Fruit fly (Drosophila melanogaster): Measurements from ENCODE around the gene CG9970.

The CG9970 gene

DNA sequence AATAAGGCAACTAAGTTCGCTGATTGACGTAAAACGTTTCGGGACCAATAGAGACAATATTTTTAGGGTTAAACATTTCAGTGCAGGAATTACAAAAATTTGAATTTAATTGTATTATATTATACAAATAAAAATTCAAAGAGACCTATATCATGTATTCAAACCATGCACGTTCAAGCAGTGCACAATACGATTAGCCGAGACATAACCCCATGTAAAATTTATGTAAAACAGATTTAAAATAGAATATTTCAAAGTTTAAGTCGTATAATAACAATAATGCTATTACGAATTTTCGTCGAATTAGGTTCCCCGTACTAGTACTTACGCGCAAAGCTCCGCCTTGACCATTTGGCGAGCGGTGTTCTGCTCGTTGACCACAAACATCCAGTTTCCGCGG, 30.9 kb downstream of the CG9970 start:
- TF ChIP-seq Crg-1 (GFP tag; optimal IDR thresholded peaks at IDR 0.05) (no peak), Hr96 (GFP tag; optimal IDR thresholded peaks at IDR 0.05) (no peak), CG5204 (GFP tag; optimal IDR thresholded peaks at IDR 0.05) (no peak), CG14711 (tag; optimal IDR thresholded peaks at IDR 0.05) (no peak), CG12768 (GFP tag; optimal IDR thresholded peaks at IDR 0.05) (no peak), CG11617 (GFP tag; optimal IDR thresholded peaks at IDR 0.05) (no peak), Mnt (GFP tag; optimal IDR thresholded peaks at IDR 0.05) (no peak), cnc (optimal IDR thresholded peaks at IDR 0.05) (no peak), pad (GFP tag; optimal IDR thresholded peaks at IDR 0.05) (no peak), CG7045 (GFP tag; optimal IDR thresholded peaks at IDR 0.05) (no peak), Clk (GFP tag; optimal IDR thresholded peaks at IDR 0.05) (no peak), CG33017 (tag; optimal IDR thresholded peaks at IDR 0.05) (no peak), ovo (GFP tag; optimal IDR thresholded peaks at IDR 0.05) (no peak), CG1620 (GFP tag; optimal IDR thresholded peaks at IDR 0.05) (no peak), CG7101 (tag; optimal IDR thresholded peaks at IDR 0.05) (no peak), cic (GFP tag; optimal IDR thresholded peaks at IDR 0.05) (no peak), tj (GFP tag; optimal IDR thresholded peaks at IDR 0.05) (no peak), toe (GFP tag; optimal IDR thresholded peaks at IDR 0.05) (no peak), bab1 (GFP tag; optimal IDR thresholded peaks at IDR 0.05) (no peak), kay (GFP tag; ENCODE audit: borderline replicate concordance) (no peak)

DNA sequence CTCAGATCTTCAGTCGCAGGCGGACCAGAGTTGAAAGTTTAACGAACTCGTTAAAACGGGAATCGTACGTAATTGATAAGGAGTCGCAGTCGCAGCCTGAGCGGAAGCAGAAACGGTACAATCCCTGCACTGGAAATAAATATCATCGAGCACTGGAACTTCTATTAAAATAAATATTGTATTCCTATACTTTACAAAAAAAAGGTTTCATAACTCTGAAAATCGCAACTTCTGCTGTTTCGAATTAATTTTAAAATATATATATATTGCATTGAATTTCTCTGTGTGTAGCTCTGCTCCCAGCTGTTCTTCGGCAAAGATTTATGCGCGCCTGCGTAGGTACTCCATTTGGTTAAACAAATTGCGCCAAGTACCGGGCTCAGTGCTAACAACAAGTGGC, 32.0 kb downstream of the CG9970 start:
- TF ChIP-seq CG14711 (tag; optimal IDR thresholded peaks at IDR 0.05) = no peak
- no peak for TF ChIP-seq cnc (optimal IDR thresholded peaks at IDR 0.05)
- TF ChIP-seq CG5204 (GFP tag; optimal IDR thresholded peaks at IDR 0.05) = no peak
- no peak for TF ChIP-seq CG7045 (GFP tag; optimal IDR thresholded peaks at IDR 0.05)
- no peak for TF ChIP-seq cic (GFP tag; optimal IDR thresholded peaks at IDR 0.05)
- TF ChIP-seq pad (GFP tag; optimal IDR thresholded peaks at IDR 0.05) = no peak
- no peak for TF ChIP-seq Clk (GFP tag; optimal IDR thresholded peaks at IDR 0.05)
- TF ChIP-seq Mnt (GFP tag; optimal IDR thresholded peaks at IDR 0.05) = no peak
- no peak for TF ChIP-seq CG11617 (GFP tag; optimal IDR thresholded peaks at IDR 0.05)
- TF ChIP-seq Crg-1 (GFP tag; optimal IDR thresholded peaks at IDR 0.05) = no peak
- TF ChIP-seq CG12768 (GFP tag; optimal IDR thresholded peaks at IDR 0.05) = no peak

DNA sequence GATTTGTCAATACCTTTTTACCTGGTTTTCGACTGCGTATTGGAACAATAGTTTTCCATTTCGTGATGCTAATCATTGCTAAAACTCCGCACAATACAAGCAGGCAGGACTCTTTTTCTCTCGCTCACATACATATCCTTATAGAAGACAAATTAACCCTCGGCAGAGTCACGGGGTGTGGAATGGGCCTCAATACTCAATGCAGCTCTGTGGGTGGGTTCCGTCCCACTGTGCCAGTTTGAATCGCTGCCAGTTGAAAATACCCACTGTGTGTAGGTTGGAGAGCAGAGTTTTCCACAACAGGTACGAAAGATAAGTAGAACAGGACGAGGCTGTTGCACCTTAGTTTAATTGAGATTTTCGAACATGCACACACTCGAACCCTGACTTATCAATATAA, 34.1 kb downstream of the CG9970 start:
- TF ChIP-seq cic (GFP tag; optimal IDR thresholded peaks at IDR 0.05) (no peak), CG7101 (tag; optimal IDR thresholded peaks at IDR 0.05) (no peak), kay (GFP tag; ENCODE audit: borderline replicate concordance) (no peak), Crg-1 (GFP tag; optimal IDR thresholded peaks at IDR 0.05) (no peak), CG5204 (GFP tag; optimal IDR thresholded peaks at IDR 0.05) (no peak), CG11617 (GFP tag; optimal IDR thresholded peaks at IDR 0.05) (no peak), Clk (GFP tag; optimal IDR thresholded peaks at IDR 0.05) (no peak), ovo (GFP tag; optimal IDR thresholded peaks at IDR 0.05) (no peak), bab1 (GFP tag; optimal IDR thresholded peaks at IDR 0.05) (no peak), CG33017 (tag; optimal IDR thresholded peaks at IDR 0.05) (no peak)

DNA sequence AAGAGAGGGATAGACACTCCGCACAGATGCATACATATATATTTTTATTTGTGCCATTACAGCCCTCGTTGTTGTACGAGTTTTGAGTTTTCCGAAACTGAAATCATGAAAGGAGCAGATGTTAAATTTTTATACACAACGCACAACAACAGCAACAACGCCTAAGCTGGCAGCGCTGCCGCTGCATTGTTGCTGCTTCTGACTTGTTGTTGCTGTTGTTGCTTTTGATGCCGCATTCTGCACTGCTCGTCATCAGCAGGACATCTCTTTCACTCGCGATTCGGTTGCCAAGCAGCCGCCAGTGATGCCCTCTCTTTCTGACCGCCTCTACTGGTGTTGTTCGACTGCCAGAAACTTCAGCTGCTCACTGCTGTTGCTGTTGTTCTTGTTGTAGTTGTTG, 34.9 kb downstream of the CG9970 start:
- TF ChIP-seq Crg-1 (GFP tag; optimal IDR thresholded peaks at IDR 0.05) (no peak), Clk (GFP tag; optimal IDR thresholded peaks at IDR 0.05) (no peak), Hr96 (GFP tag; optimal IDR thresholded peaks at IDR 0.05) (no peak), CG7101 (tag; optimal IDR thresholded peaks at IDR 0.05) (no peak), kay (GFP tag; ENCODE audit: borderline replicate concordance) (no peak), pad (GFP tag; optimal IDR thresholded peaks at IDR 0.05) (no peak), CG33017 (tag; optimal IDR thresholded peaks at IDR 0.05) (no peak), tj (GFP tag; optimal IDR thresholded peaks at IDR 0.05) (no peak), CG11617 (GFP tag; optimal IDR thresholded peaks at IDR 0.05) (no peak), CG7045 (GFP tag; optimal IDR thresholded peaks at IDR 0.05) (no peak)

DNA sequence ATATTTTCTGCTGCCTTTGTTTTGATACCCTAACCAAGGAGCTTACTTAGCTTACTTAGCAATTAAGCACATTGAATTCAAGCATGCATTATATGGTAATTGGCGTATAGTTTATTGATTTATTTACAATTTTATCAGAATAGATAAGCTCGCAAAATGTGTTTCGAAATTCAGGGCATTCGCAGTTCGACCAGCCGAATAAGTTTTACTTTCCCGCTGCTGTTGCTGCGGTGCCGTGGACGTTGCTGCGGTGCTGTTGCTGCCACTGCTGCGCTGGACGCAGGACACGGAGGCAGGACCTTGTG, 36.7 kb downstream of the CG9970 start:
- peak; percentile 40 for TF ChIP-seq CG12768 (GFP tag; optimal IDR thresholded peaks at IDR 0.05)
- TF ChIP-seq CG7045 (GFP tag; optimal IDR thresholded peaks at IDR 0.05) = peak; percentile 41
- no peak for TF ChIP-seq bab1 (GFP tag; optimal IDR thresholded peaks at IDR 0.05)

DNA sequence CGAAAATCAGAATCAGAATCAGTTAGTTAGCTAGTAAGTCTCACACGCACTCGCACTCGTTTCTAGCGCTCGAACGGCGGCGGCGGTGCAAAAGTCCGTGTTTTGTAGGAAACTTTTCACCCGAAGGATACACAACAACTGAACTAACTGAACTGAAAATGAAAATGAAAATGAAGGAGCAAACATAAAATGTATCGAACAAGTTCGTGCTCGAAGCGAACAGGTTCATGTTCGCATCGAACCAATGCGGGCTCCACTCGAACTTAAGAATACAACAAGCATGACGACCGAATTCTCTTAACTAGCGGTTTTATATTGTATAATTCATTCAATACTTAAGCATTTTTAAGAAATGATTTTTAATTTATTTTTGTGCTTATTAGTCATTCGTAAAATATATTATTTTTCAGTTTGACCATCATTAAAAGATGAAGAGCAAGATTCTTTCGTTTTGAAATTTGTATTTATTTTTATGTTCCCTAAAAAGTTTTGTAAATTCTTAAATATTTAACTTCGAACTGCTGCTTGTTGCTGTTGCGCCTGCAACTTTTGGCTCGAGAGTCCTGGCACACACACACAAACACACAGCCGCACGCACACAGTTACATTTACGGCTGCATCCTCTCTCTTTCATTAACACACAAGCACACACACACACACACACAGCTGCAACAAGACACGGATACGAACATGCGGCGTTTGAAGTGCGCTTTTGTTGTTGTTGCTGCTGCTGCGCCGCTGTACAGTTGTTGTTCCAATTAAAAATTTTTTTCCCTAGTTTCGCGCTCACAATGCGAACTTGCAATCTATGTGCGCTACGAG, 37.2 kb downstream of the CG9970 start, which contains the start of gene Tet:
Tet (minus strand) TSS at position 154 of the 822 bp plus-strand sequence.
- TF ChIP-seq CG11617 (GFP tag; optimal IDR thresholded peaks at IDR 0.05) = no peak
- no peak for TF ChIP-seq CG5204 (GFP tag; optimal IDR thresholded peaks at IDR 0.05)
- TF ChIP-seq ovo (GFP tag; optimal IDR thresholded peaks at IDR 0.05) = no peak
- no peak for TF ChIP-seq CG7045 (GFP tag; optimal IDR thresholded peaks at IDR 0.05)
- TF ChIP-seq toe (GFP tag; optimal IDR thresholded peaks at IDR 0.05) = no peak
- no peak for TF ChIP-seq kay (GFP tag; ENCODE audit: borderline replicate concordance)
- no peak for TF ChIP-seq CG7101 (tag; optimal IDR thresholded peaks at IDR 0.05)
- TF ChIP-seq CG12768 (GFP tag; optimal IDR thresholded peaks at IDR 0.05) = no peak
- no peak for TF ChIP-seq Hr96 (GFP tag; optimal IDR thresholded peaks at IDR 0.05)
- no peak for TF ChIP-seq Crg-1 (GFP tag; optimal IDR thresholded peaks at IDR 0.05)
- TF ChIP-seq CG14711 (tag; optimal IDR thresholded peaks at IDR 0.05) = no peak
- TF ChIP-seq CG33017 (tag; optimal IDR thresholded peaks at IDR 0.05) = no peak

DNA sequence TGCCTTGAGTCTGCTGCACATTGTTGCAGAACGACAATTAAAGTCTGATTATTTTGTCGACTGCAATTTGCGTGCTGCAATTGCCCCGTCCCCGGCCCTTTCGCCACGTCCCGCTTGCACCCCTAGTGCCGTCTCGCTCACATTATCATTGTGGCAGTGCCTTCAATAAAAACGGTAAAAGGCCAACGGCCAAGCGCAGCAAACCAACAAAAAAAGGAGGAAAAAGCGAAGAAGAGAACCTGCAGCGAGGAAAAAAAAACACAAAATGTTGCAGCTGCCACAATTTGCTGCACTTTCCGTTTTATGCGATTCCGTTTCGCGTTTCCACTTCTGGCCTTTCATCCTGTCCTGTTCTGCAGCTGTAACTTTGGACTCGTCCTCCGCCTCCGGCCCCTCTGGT, 42.4 kb downstream of the CG9970 start:
- no peak for TF ChIP-seq CG5204 (GFP tag; optimal IDR thresholded peaks at IDR 0.05)
- TF ChIP-seq bab1 (GFP tag; optimal IDR thresholded peaks at IDR 0.05) = no peak
